Fruit fly (Drosophila melanogaster) whole organism, embryonic: Measurements from ENCODE around the gene Rpp14a.

Experiments
- Blimp-1 ChIP-seq: fragments of 200-800 bp; sonication (Bioruptor generic); optimal IDR thresholded peaks from 3 replicates; lab custom pipeline; 2018; ENCODE audit warnings: missing biosample characterization, missing genetic modification characterization, mild to moderate bottlenecking, moderate library complexity, missing genetic modification reagents
- CG10267 ChIP-seq: fragments of 200-800 bp; sonication (Bioruptor generic); optimal IDR thresholded peaks from 2 replicates; lab custom pipeline; 2018; ENCODE audit warnings: missing biosample characterization, mild to moderate bottlenecking, missing genetic modification characterization, moderate library complexity
- CG10321 ChIP-seq: fragments of 200-800 bp; sonication (Bioruptor generic); IDR thresholded peaks from 2 replicates; pipeline ENCODE4 v1.3.6; 2022; ENCODE audit warnings: missing biosample characterization, missing genetic modification characterization
- CG12155 ChIP-seq: fragments of 200-800 bp; sonication (Bioruptor generic); optimal IDR thresholded peaks from 3 replicates; lab custom pipeline; 2016; ENCODE audit warnings: missing biosample characterization, missing genetic modification characterization
- CG12236 ChIP-seq: fragments of 200-800 bp; sonication (Bioruptor generic); optimal IDR thresholded peaks from 2 replicates; lab custom pipeline; 2016; ENCODE audit warnings: missing biosample characterization, missing genetic modification characterization
- CG1233 ChIP-seq: fragments of 200-800 bp; sonication (Bioruptor generic); optimal IDR thresholded peaks from 4 replicates; lab custom pipeline; 2018; ENCODE audit warnings: missing biosample characterization, mild to moderate bottlenecking, missing genetic modification characterization
- CG16863 ChIP-seq: fragments of 200-800 bp; sonication (Bioruptor generic); optimal IDR thresholded peaks from 3 replicates; lab custom pipeline; 2016; ENCODE audit warnings: missing biosample characterization, missing genetic modification characterization
- CG17829 ChIP-seq: fragments of 200-800 bp; optimal IDR thresholded peaks from 2 replicates; lab custom pipeline; 2019; ENCODE audit warnings: missing biosample characterization, mild to moderate bottlenecking, missing genetic modification characterization, moderate library complexity
- CG18262 ChIP-seq: fragments of 200-800 bp; optimal IDR thresholded peaks from 3 replicates; lab custom pipeline; 2019; ENCODE audit warnings: missing biosample characterization, mild to moderate bottlenecking, missing genetic modification characterization, moderate library complexity
- CG18619 ChIP-seq: fragments of 200-800 bp; sonication (Bioruptor generic); optimal IDR thresholded peaks from 3 replicates; lab custom pipeline; 2017; ENCODE audit warnings: missing biosample characterization, mild to moderate bottlenecking, missing genetic modification characterization
- CG2199 ChIP-seq: fragments of 200-800 bp; sonication (Bioruptor generic); IDR thresholded peaks from 3 replicates; pipeline ENCODE4 v1.3.6; 2022; ENCODE audit warnings: missing biosample characterization, missing genetic modification characterization
- CG31365 ChIP-seq: fragments of 200-800 bp; sonication (Bioruptor generic); optimal IDR thresholded peaks from 2 replicates; lab custom pipeline; 2018; ENCODE audit warnings: missing biosample characterization, mild to moderate bottlenecking, missing genetic modification characterization
- CG33213 ChIP-seq: fragments of 200-800 bp; sonication (Bioruptor generic); optimal IDR thresholded peaks from 3 replicates; lab custom pipeline; 2016; ENCODE audit warnings: missing biosample characterization, missing genetic modification characterization
- CG3995 ChIP-seq: fragments of 200-800 bp; sonication (Bioruptor generic); optimal IDR thresholded peaks from 3 replicates; lab custom pipeline; 2016; ENCODE audit warnings: missing biosample characterization, missing genetic modification characterization
- CG4328 ChIP-seq: fragments of 200-800 bp; sonication (Bioruptor generic); optimal IDR thresholded peaks from 3 replicates; lab custom pipeline; 2017; ENCODE audit warnings: missing biosample characterization, missing genetic modification reagents, missing genetic modification characterization
- CG4360 ChIP-seq: fragments of 200-800 bp; sonication (Bioruptor generic); IDR thresholded peaks from 2 replicates; pipeline ENCODE4 v1.3.6; 2022; ENCODE audit warnings: missing biosample characterization, missing genetic modification characterization
- CG6765 ChIP-seq: fragments of 200-800 bp; sonication (Bioruptor generic); optimal IDR thresholded peaks from 3 replicates; lab custom pipeline; 2017; ENCODE audit warnings: missing biosample characterization, mild to moderate bottlenecking, missing genetic modification characterization
- CG7271 ChIP-seq: fragments of 200-800 bp; sonication (Bioruptor generic); optimal IDR thresholded peaks from 2 replicates; lab custom pipeline; 2018; ENCODE audit warnings: missing biosample characterization, mild to moderate bottlenecking, missing genetic modification characterization, moderate library complexity
- CG7372 ChIP-seq: fragments of 200-800 bp; sonication (Bioruptor generic); IDR thresholded peaks from 2 replicates; pipeline ENCODE4 v1.3.6; 2022; ENCODE audit warnings: missing biosample characterization, missing genetic modification characterization
- CG9609 ChIP-seq: fragments of 200-800 bp; sonication (Bioruptor generic); optimal IDR thresholded peaks from 3 replicates; lab custom pipeline; 2016; ENCODE audit warnings: missing biosample characterization, missing genetic modification characterization
- CG9727 ChIP-seq: fragments of 200-800 bp; sonication (Bioruptor generic); optimal IDR thresholded peaks from 3 replicates; lab custom pipeline; 2017; ENCODE audit warnings: missing biosample characterization, mild to moderate bottlenecking, missing genetic modification characterization
- CG9932 ChIP-seq: fragments of 200-800 bp; sonication (Bioruptor generic); IDR thresholded peaks from 2 replicates; pipeline ENCODE4 v1.3.6; 2022; ENCODE audit warnings: missing biosample characterization, missing genetic modification characterization
- Deaf1 ChIP-seq: fragments of 200-800 bp; optimal IDR thresholded peaks from 3 replicates; lab custom pipeline; 2019; ENCODE audit warnings: missing biosample characterization, mild to moderate bottlenecking, missing genetic modification characterization, moderate library complexity
- E2f1 ChIP-seq: fragments of 200-800 bp; sonication (Bioruptor generic); IDR thresholded peaks from 2 replicates; pipeline ENCODE4 v1.3.6; 2022; ENCODE audit warnings: missing biosample characterization, missing genetic modification characterization
- E2f2 ChIP-seq: fragments of 200-800 bp; sonication (Bioruptor generic); IDR thresholded peaks from 2 replicates; pipeline ENCODE4 v1.3.6; 2022; ENCODE audit warnings: missing biosample characterization, missing genetic modification characterization
- Eip74EF ChIP-seq, 2 experiments: fragments of 200-800 bp in 1 of 2; fragments of >200 bp in 1 of 2; sonication (Bioruptor generic) in 1 of 2; optimal IDR thresholded peaks; 2 replicates each; lab custom pipeline; 2017 to 2019; ENCODE audit warnings: missing biosample characterization in 2 of 2, missing genetic modification characterization in 2 of 2, mild to moderate bottlenecking in 1 of 2, moderate library complexity in 1 of 2
- H15 ChIP-seq: fragments of 200-800 bp; sonication (Bioruptor generic); IDR thresholded peaks from 3 replicates; pipeline ENCODE4 v1.3.6; 2022; ENCODE audit warnings: missing biosample characterization, missing genetic modification characterization
- HmgZ ChIP-seq: fragments of 200-800 bp; sonication (Bioruptor generic); optimal IDR thresholded peaks from 2 replicates; lab custom pipeline; 2018; ENCODE audit warnings: missing biosample characterization, mild to moderate bottlenecking, missing genetic modification characterization
- Med ChIP-seq: fragments of 200-800 bp; sonication (Bioruptor generic); peaks from one replicate; lab custom pipeline; 2016; ENCODE audit warnings: missing biosample characterization, missing genetic modification characterization, mild to moderate bottlenecking, inconsistent platforms, moderate library complexity
- Nf-YC ChIP-seq: fragments of 200-800 bp; optimal IDR thresholded peaks from 3 replicates; lab custom pipeline; 2019; ENCODE audit warnings: missing biosample characterization, mild to moderate bottlenecking, missing genetic modification characterization, moderate library complexity
- PHDP ChIP-seq: fragments of 200-800 bp; sonication (Bioruptor generic); optimal IDR thresholded peaks from 3 replicates; lab custom pipeline; 2018; ENCODE audit warnings: missing biosample characterization, mild to moderate bottlenecking, missing genetic modification characterization, moderate library complexity
- Pdp1 ChIP-seq, 2 experiments: fragments of 200-800 bp; sonication (Bioruptor generic); optimal IDR thresholded peaks; 3 replicates each; lab custom pipeline; 2016; ENCODE audit warnings: missing biosample characterization in 2 of 2, missing genetic modification characterization in 2 of 2, mild to moderate bottlenecking in 1 of 2, moderate library complexity in 1 of 2
- Ravus ChIP-seq: fragments of 200-800 bp; sonication (Bioruptor generic); IDR thresholded peaks from 2 replicates; pipeline ENCODE4 v1.3.6; 2022; ENCODE audit warnings: missing biosample characterization, missing genetic modification characterization
- al ChIP-seq: fragments of 200-800 bp; sonication (Bioruptor generic); IDR thresholded peaks from 2 replicates; pipeline ENCODE4 v1.3.6; 2022; ENCODE audit warnings: missing biosample characterization, missing genetic modification characterization
- crp ChIP-seq, 2 experiments: fragments of 200-800 bp; sonication (Bioruptor generic); optimal IDR thresholded peaks; 2 replicates in 1 of 2; 3 replicates in 1 of 2; lab custom pipeline; 2017; ENCODE audit warnings: missing biosample characterization in 2 of 2, missing genetic modification characterization in 2 of 2, mild to moderate bottlenecking in 1 of 2, moderate library complexity in 1 of 2
- danr ChIP-seq: fragments of 200-800 bp; sonication (Bioruptor generic); IDR thresholded peaks from 2 replicates; pipeline ENCODE4 v1.3.6; 2022; ENCODE audit warnings: missing biosample characterization, missing genetic modification characterization
- hb ChIP-seq: fragments of 200-800 bp; sonication (Bioruptor generic); IDR thresholded peaks from 3 replicates; pipeline ENCODE4 v1.3.6; 2022; ENCODE audit warnings: missing biosample characterization, missing genetic modification characterization; ENCODE audit not compliant: partially characterized antibody
- ind ChIP-seq: fragments of 200-800 bp; sonication (Bioruptor generic); optimal IDR thresholded peaks from 3 replicates; lab custom pipeline; 2016; ENCODE audit warnings: missing biosample characterization, missing genetic modification characterization
- kah ChIP-seq: fragments of 200-800 bp; sonication (Bioruptor generic); optimal IDR thresholded peaks from 2 replicates; lab custom pipeline; 2018; ENCODE audit warnings: missing biosample characterization, mild to moderate bottlenecking, missing genetic modification characterization
- salm ChIP-seq: fragments of 200-800 bp; sonication (Bioruptor generic); optimal IDR thresholded peaks from 2 replicates; lab custom pipeline; 2018; ENCODE audit warnings: missing biosample characterization, mild to moderate bottlenecking, missing genetic modification characterization
- scrt ChIP-seq: fragments of 200-800 bp; sonication (Bioruptor generic); optimal IDR thresholded peaks from 2 replicates; lab custom pipeline; 2018; ENCODE audit warnings: missing biosample characterization, mild to moderate bottlenecking, missing genetic modification characterization, moderate library complexity
- sna ChIP-seq: fragments of 200-800 bp; sonication (Bioruptor generic); IDR thresholded peaks from 2 replicates; pipeline ENCODE4 v1.3.6; 2022; ENCODE audit warnings: missing biosample characterization, missing genetic modification characterization; ENCODE audit not compliant: partially characterized antibody
- sob ChIP-seq: fragments of 200-800 bp; sonication (Bioruptor generic); IDR thresholded peaks from 2 replicates; pipeline ENCODE4 v1.3.6; 2022; ENCODE audit warnings: missing biosample characterization, missing genetic modification characterization
- sr ChIP-seq: fragments of 200-800 bp; sonication (Bioruptor generic); IDR thresholded peaks from 3 replicates; pipeline ENCODE4 v1.3.6; 2022; ENCODE audit warnings: missing biosample characterization, missing genetic modification characterization
- sug ChIP-seq: fragments of 200-800 bp; optimal IDR thresholded peaks from 2 replicates; lab custom pipeline; 2019; ENCODE audit warnings: missing biosample characterization, mild to moderate bottlenecking, missing genetic modification characterization, moderate library complexity
- trem ChIP-seq: fragments of 200-800 bp; optimal IDR thresholded peaks from 3 replicates; lab custom pipeline; 2019; ENCODE audit warnings: missing biosample characterization, mild to moderate bottlenecking, missing genetic modification characterization, moderate library complexity
- vvl ChIP-seq: fragments of 200-800 bp; sonication (Bioruptor generic); IDR thresholded peaks from 2 replicates; pipeline ENCODE4 v1.3.6; 2022; ENCODE audit warnings: missing biosample characterization, missing genetic modification characterization
- yki ChIP-seq: fragments of >200 bp; optimal IDR thresholded peaks from 3 replicates; lab custom pipeline; 2018

Gene Rpp14a

dm6 chr3R:30021559-30022451 lies 34.9 kb upstream of the Rpp14a start, which contains the start of gene Mgat2 (continued):
- peak; percentile 19 for TF ChIP-seq CG1233 (GFP tag; lab: Kevin White, UChicago)
- TF ChIP-seq CG6765: peak; percentile 28
- peak; percentile 3 for TF ChIP-seq CG3995
- peak; percentile 84 for TF ChIP-seq vvl (GFP tag; lab: Robert Waterston, UW)
- TF ChIP-seq CG9932 (GFP tag; lab: Robert Waterston, UW): peak; percentile 23; the same call in 1 of the 2 replicates
- peak; percentile 92 for TF ChIP-seq CG12155 (GFP tag; lab: Kevin White, UChicago)
- TF ChIP-seq Med: peak; percentile 89
- TF ChIP-seq E2f1 (GFP tag; lab: Robert Waterston, UW): peak; percentile 49; the same call in 1 of the 2 replicates
- peak; percentile 37; the same call in 1 of the 2 replicates for TF ChIP-seq sob (GFP tag; lab: Robert Waterston, UW)
- TF ChIP-seq CG9727 (GFP tag; lab: Kevin White, UChicago): peak; percentile 38
- TF ChIP-seq Deaf1 (tag; lab: Kevin White, UChicago): peak; percentile 81
- peak; percentile 92 for TF ChIP-seq CG4360
- TF ChIP-seq kah (GFP tag; lab: Kevin White, UChicago): peak; percentile 58
- peak; percentile 49 for TF ChIP-seq salm
- peak; percentile 13 for TF ChIP-seq CG7271 (tag; lab: Kevin White, UChicago)
- peak; percentile 9 for TF ChIP-seq CG4328 (GFP tag; lab: Kevin White, UChicago)
- TF ChIP-seq Pdp1 (GFP tag; optimal IDR thresholded peaks at IDR 0.05; lab: Kevin White, UChicago): peak in 1 of 2 experiments; percentile 18
- no peak for TF ChIP-seq danr (GFP tag; lab: Robert Waterston, UW)
- no peak for TF ChIP-seq PHDP
- peak; percentile 72 for TF ChIP-seq CG10321 (GFP tag; lab: Robert Waterston, UW)
- no peak for TF ChIP-seq H15 (GFP tag; lab: Robert Waterston, UW)
- peak; percentile 32 for TF ChIP-seq scrt (GFP tag; lab: Kevin White, UChicago)
- TF ChIP-seq HmgZ (tag; lab: Kevin White, UChicago): peak; percentile 69
- TF ChIP-seq hb (GFP tag; lab: Robert Waterston, UW): peak; percentile 75
- peak in 1 of 2 experiments; percentile 61 for TF ChIP-seq Eip74EF (GFP tag; optimal IDR thresholded peaks at IDR 0.05; lab: Kevin White, UChicago)
- TF ChIP-seq CG18262 (tag; lab: Kevin White, UChicago): peak; percentile 30
- TF ChIP-seq CG17829 (tag; lab: Kevin White, UChicago): peak; percentile 71
- TF ChIP-seq CG7372 (GFP tag; lab: Robert Waterston, UW): no peak
- TF ChIP-seq E2f2 (GFP tag; lab: Robert Waterston, UW): peak; percentile 85
- TF ChIP-seq CG12236 (GFP tag; lab: Kevin White, UChicago): peak; percentile 14
- TF ChIP-seq Ravus (GFP tag; lab: Robert Waterston, UW): no peak
- peak; percentile 5 for TF ChIP-seq CG33213 (GFP tag; lab: Kevin White, UChicago)
- peak; percentile 55 for TF ChIP-seq sug (tag; lab: Kevin White, UChicago)
- no peak for TF ChIP-seq trem (tag; lab: Kevin White, UChicago)
- peak; percentile 91 for TF ChIP-seq sna (GFP tag; lab: Robert Waterston, UW)
- no peak for TF ChIP-seq CG9609 (GFP tag; lab: Kevin White, UChicago)
- peak; percentile 55 for TF ChIP-seq Nf-YC (tag; lab: Kevin White, UChicago)
- TF ChIP-seq yki (lab: Kevin White, UChicago): no peak
- peak; percentile 97 for TF ChIP-seq CG16863 (GFP tag; lab: Kevin White, UChicago)
- TF ChIP-seq CG10267 (tag; lab: Kevin White, UChicago): peak; percentile 44
- TF ChIP-seq CG2199 (GFP tag; lab: Robert Waterston, UW): peak; percentile 74; the same call in 1 of the 3 replicates
- no peak for TF ChIP-seq CG18619
- TF ChIP-seq sr (GFP tag; lab: Robert Waterston, UW): 0 out of 3 replicates have a peak, but pooled peaks have one; percentile 35
- TF ChIP-seq crp (GFP tag; optimal IDR thresholded peaks at IDR 0.05; lab: Kevin White, UChicago): peak; percentile 73 to 96
- peak; percentile 42 for TF ChIP-seq CG31365 (tag; lab: Kevin White, UChicago)
- no peak for TF ChIP-seq al (GFP tag; lab: Robert Waterston, UW)
- TF ChIP-seq Blimp-1: peak; percentile 100
- TF ChIP-seq ind: no peak
